Worm (Caenorhabditis elegans) whole organism, early embryonic: ENCODE measurements around the gene R12B2.2.

Source experiments
- B0310.2 ChIP-seq: sonication (generic microtip); optimal IDR thresholded peaks from 2 replicates; lab custom pipeline; 2016; ENCODE audit warnings: mild to moderate bottlenecking, missing genetic modification characterization, missing compliant biosample characterization
- F13C5.2 ChIP-seq: sonication (generic microtip); optimal IDR thresholded peaks from 2 replicates; lab custom pipeline; 2017; ENCODE audit warnings: mild to moderate bottlenecking, missing genetic modification characterization, inconsistent platforms, missing compliant biosample characterization
- aly-1 ChIP-seq: sonication (generic microtip); optimal IDR thresholded peaks from 2 replicates; lab custom pipeline; 2016; ENCODE audit warnings: missing genetic modification characterization, missing compliant biosample characterization
- ama-1 ChIP-seq: fragments of 150-350 bp; optimal IDR thresholded peaks from 2 replicates; lab custom pipeline; 2014
- ceh-13 ChIP-seq: fragments of 200-800 bp; sonication (Bioruptor generic); optimal IDR thresholded peaks from 2 replicates; lab custom pipeline; 2018; ENCODE audit warnings: mild to moderate bottlenecking, missing genetic modification characterization, missing compliant biosample characterization
- ceh-36 ChIP-seq: sonication (generic microtip); optimal IDR thresholded peaks from 2 replicates; lab custom pipeline; 2016; ENCODE audit warnings: missing genetic modification characterization, inconsistent platforms, missing compliant biosample characterization
- ets-7 ChIP-seq: sonication (generic microtip); optimal IDR thresholded peaks from 2 replicates; lab custom pipeline; 2016; ENCODE audit warnings: missing genotype, missing genetic modification characterization, missing compliant biosample characterization
- flt-1 ChIP-seq: fragments of 200-800 bp; sonication (Bioruptor generic); IDR thresholded peaks from 2 replicates; pipeline ENCODE4 v1.3.6; 2022; ENCODE audit warnings: missing genetic modification characterization, missing compliant biosample characterization
- hmbx-1 ChIP-seq: sonication (generic microtip); optimal IDR thresholded peaks from 2 replicates; lab custom pipeline; 2016; ENCODE audit warnings: mild to moderate bottlenecking, missing genetic modification characterization, missing compliant biosample characterization
- hmg-4 ChIP-seq: fragments of 200-800 bp; sonication (Bioruptor generic); optimal IDR thresholded peaks from 2 replicates; lab custom pipeline; 2018; ENCODE audit warnings: mild to moderate bottlenecking, missing genetic modification characterization, missing compliant biosample characterization
- hnd-1 ChIP-seq: sonication (generic microtip); optimal IDR thresholded peaks from 2 replicates; lab custom pipeline; 2016; ENCODE audit warnings: missing genetic modification characterization, missing compliant biosample characterization
- pes-1 ChIP-seq: fragments of 200-800 bp; sonication (Bioruptor generic); IDR thresholded peaks from 2 replicates; pipeline ENCODE4 v1.3.6; 2022; ENCODE audit warnings: missing genetic modification reagents, missing genetic modification characterization, missing compliant biosample characterization
- scrt-1 ChIP-seq: fragments of 200-800 bp; sonication (Bioruptor generic); IDR thresholded peaks from 2 replicates; pipeline ENCODE4 v1.3.6; 2022; ENCODE audit warnings: missing genetic modification characterization, missing compliant biosample characterization
- sea-1 ChIP-seq: fragments of 200-800 bp; sonication (Bioruptor generic); conservative IDR thresholded peaks from 2 replicates; pipeline ENCODE4 v1.3.6; 2022; ENCODE audit warnings: missing genetic modification characterization, missing compliant biosample characterization
- tbx-11 ChIP-seq: fragments of 200-800 bp; sonication (Bioruptor generic); IDR thresholded peaks from 2 replicates; pipeline ENCODE4 v1.3.6; 2022; ENCODE audit warnings: missing genetic modification characterization, missing compliant biosample characterization
- tbx-37 ChIP-seq: fragments of 200-800 bp; sonication (Bioruptor generic); conservative IDR thresholded peaks from 2 replicates; pipeline ENCODE4 v1.3.6; 2022; ENCODE audit warnings: missing genetic modification reagents, missing genetic modification characterization, missing compliant biosample characterization
- tra-4 ChIP-seq: sonication (generic microtip); optimal IDR thresholded peaks from 2 replicates; lab custom pipeline; 2017; ENCODE audit warnings: missing genetic modification characterization, missing compliant biosample characterization

Gene R12B2.2

ce11 chrIII:5811957-5812356 is 5.1 kb downstream of the R12B2.2 start:
- no peak for TF ChIP-seq flt-1 (GFP tag; lab: Robert Waterston, UW)
- TF ChIP-seq hmg-4 (GFP tag; lab: Kevin White, UChicago): no peak
- TF ChIP-seq ceh-13 (GFP tag; lab: Kevin White, UChicago): no peak
- no peak for TF ChIP-seq pes-1 (GFP tag; lab: Robert Waterston, UW)
- no peak for TF ChIP-seq ama-1

ce11 chrIII:5812672-5813071 is 5.9 kb downstream of the R12B2.2 start:
- no peak for TF ChIP-seq ets-7 (tag; lab: Kevin White, UChicago)
- no peak for TF ChIP-seq ceh-36 (tag; lab: Kevin White, UChicago)

ce11 chrIII:5813501-5813900 is 6.7 kb downstream of the R12B2.2 start:
- TF ChIP-seq B0310.2 (tag; lab: Kevin White, UChicago) (no peak), ceh-13 (GFP tag; lab: Kevin White, UChicago) (no peak), pes-1 (GFP tag; lab: Robert Waterston, UW) (no peak), hmg-4 (GFP tag; lab: Kevin White, UChicago) (no peak), F13C5.2 (tag; lab: Kevin White, UChicago) (no peak)

- TF ChIP-seq flt-1 (GFP tag; lab: Robert Waterston, UW) (no peak), B0310.2 (tag; lab: Kevin White, UChicago) (no peak), hnd-1 (tag; lab: Kevin White, UChicago) (no peak), ceh-13 (GFP tag; lab: Kevin White, UChicago) (no peak), F13C5.2 (tag; lab: Kevin White, UChicago) (no peak), hmbx-1 (tag; lab: Kevin White, UChicago) (no peak), tbx-37 (no peak), tra-4 (tag; lab: Kevin White, UChicago) (no peak)
Measured at ce11 chrIII:5814098-5814497, 7.3 kb downstream of the R12B2.2 start.

- TF ChIP-seq flt-1 (GFP tag; lab: Robert Waterston, UW): no peak
- no peak for TF ChIP-seq ceh-36 (tag; lab: Kevin White, UChicago)
- no peak for TF ChIP-seq F13C5.2 (tag; lab: Kevin White, UChicago)
- no peak for TF ChIP-seq tbx-11 (GFP tag; lab: Robert Waterston, UW)
- TF ChIP-seq pes-1 (GFP tag; lab: Robert Waterston, UW): no peak
- no peak for TF ChIP-seq hmg-4 (GFP tag; lab: Kevin White, UChicago)
- no peak for TF ChIP-seq scrt-1 (GFP tag; lab: Robert Waterston, UW)
- TF ChIP-seq tra-4 (tag; lab: Kevin White, UChicago): no peak
- TF ChIP-seq ceh-13 (GFP tag; lab: Kevin White, UChicago): no peak
- TF ChIP-seq hmbx-1 (tag; lab: Kevin White, UChicago): no peak
- no peak for TF ChIP-seq hnd-1 (tag; lab: Kevin White, UChicago)
- no peak for TF ChIP-seq ets-7 (tag; lab: Kevin White, UChicago)
- TF ChIP-seq B0310.2 (tag; lab: Kevin White, UChicago): no peak
- TF ChIP-seq ama-1: no peak
- TF ChIP-seq tbx-37: no peak
- TF ChIP-seq aly-1 (tag; lab: Kevin White, UChicago): no peak
- no peak for TF ChIP-seq sea-1 (GFP tag; lab: Robert Waterston, UW)
Measured at ce11 chrIII:5814799-5815198, 8.0 kb downstream of the R12B2.2 start, which contains the start of gene R12B2.7. R12B2.7 (plus strand) TSS chrIII:5815045.

DNA sequence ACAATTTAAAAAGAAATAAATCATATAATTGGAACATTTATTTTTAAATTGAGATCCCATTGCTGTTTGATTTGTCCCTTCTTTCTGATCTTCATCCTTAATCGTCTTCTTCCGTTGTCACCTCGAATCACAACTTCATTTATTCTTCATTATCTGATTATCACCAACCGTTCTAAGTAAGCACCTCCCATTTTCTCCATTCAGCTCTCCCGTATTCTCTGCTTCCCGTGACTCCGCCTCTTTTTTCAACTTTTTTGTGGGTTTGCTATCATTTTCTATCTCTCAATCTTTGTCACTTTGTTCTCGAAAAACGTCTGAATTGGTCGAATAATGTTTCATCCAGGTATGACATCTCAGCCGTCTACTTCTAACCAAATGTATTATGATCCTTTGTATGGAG is 9.1 kb downstream of the R12B2.2 start, which contains the start of gene sma-4:
sma-4 (plus strand) TSS at position 301 of the 400 bp plus-strand sequence.
- TF ChIP-seq tra-4 (tag; lab: Kevin White, UChicago) (no peak), tbx-11 (GFP tag; lab: Robert Waterston, UW) (no peak), aly-1 (tag; lab: Kevin White, UChicago) (no peak), pes-1 (GFP tag; lab: Robert Waterston, UW) (no peak), hnd-1 (tag; lab: Kevin White, UChicago) (no peak), hmbx-1 (tag; lab: Kevin White, UChicago) (no peak), sea-1 (GFP tag; lab: Robert Waterston, UW) (no peak), F13C5.2 (tag; lab: Kevin White, UChicago) (no peak), ceh-36 (tag; lab: Kevin White, UChicago) (no peak), hmg-4 (GFP tag; lab: Kevin White, UChicago) (no peak), ets-7 (tag; lab: Kevin White, UChicago) (no peak), ama-1 (no peak), ceh-13 (GFP tag; lab: Kevin White, UChicago) (no peak), B0310.2 (tag; lab: Kevin White, UChicago) (no peak)

DNA sequence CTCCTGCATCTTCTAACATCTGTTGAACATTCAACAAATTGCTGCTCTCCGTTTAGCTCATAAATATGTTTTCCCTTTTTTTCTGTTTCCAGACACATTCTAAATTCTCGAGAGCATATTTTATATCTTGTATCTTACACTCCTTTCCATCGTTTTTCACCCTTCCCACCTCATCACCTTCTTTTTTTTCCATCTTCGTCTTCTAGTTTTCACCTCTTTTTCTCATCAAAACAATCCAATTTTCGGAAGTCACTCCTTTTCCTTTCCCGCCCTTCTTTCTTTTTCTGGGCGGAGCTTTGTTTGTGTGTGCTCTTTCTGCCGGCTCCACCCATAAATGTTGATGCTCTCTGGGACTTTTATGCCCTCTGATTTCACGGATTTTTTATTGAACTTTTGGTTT is 16.0 kb downstream of the R12B2.2 start:
- no peak for TF ChIP-seq ceh-13 (GFP tag; lab: Kevin White, UChicago)
- TF ChIP-seq tbx-37: no peak
- TF ChIP-seq hnd-1 (tag; lab: Kevin White, UChicago): no peak
- TF ChIP-seq pes-1 (GFP tag; lab: Robert Waterston, UW): no peak
- TF ChIP-seq F13C5.2 (tag; lab: Kevin White, UChicago): no peak
- no peak for TF ChIP-seq ama-1
- no peak for TF ChIP-seq ets-7 (tag; lab: Kevin White, UChicago)
- TF ChIP-seq hmg-4 (GFP tag; lab: Kevin White, UChicago): no peak
- TF ChIP-seq B0310.2 (tag; lab: Kevin White, UChicago): no peak
- no peak for TF ChIP-seq sea-1 (GFP tag; lab: Robert Waterston, UW)
- TF ChIP-seq flt-1 (GFP tag; lab: Robert Waterston, UW): no peak
- no peak for TF ChIP-seq ceh-36 (tag; lab: Kevin White, UChicago)
- no peak for TF ChIP-seq tra-4 (tag; lab: Kevin White, UChicago)
- no peak for TF ChIP-seq aly-1 (tag; lab: Kevin White, UChicago)
- no peak for TF ChIP-seq hmbx-1 (tag; lab: Kevin White, UChicago)
